Fruit fly (Drosophila melanogaster) whole organism, embryonic: Measurements from ENCODE around the gene Ppm1.

ENCODE experiments used
- Adf1 ChIP-seq: fragments of 200-800 bp; sonication (Bioruptor generic); IDR thresholded peaks from 2 replicates; pipeline ENCODE4 v1.3.6; 2022; ENCODE audit warnings: missing biosample characterization, missing genetic modification characterization
- Antp ChIP-seq: fragments of 200-800 bp; sonication (Bioruptor generic); optimal IDR thresholded peaks from 3 replicates; lab custom pipeline; 2016; ENCODE audit warnings: missing biosample characterization, missing genetic modification characterization
- CG10209 ChIP-seq: fragments of 200-800 bp; sonication (Bioruptor generic); optimal IDR thresholded peaks from 3 replicates; lab custom pipeline; 2017; ENCODE audit warnings: missing biosample characterization, mild to moderate bottlenecking, missing genetic modification characterization, missing genetic modification reagents
- CG10274 ChIP-seq: fragments of 200-800 bp; sonication (Bioruptor generic); optimal IDR thresholded peaks from 3 replicates; lab custom pipeline; 2017; ENCODE audit warnings: missing biosample characterization, mild to moderate bottlenecking, missing genetic modification characterization
- CG10366 ChIP-seq: fragments of 200-800 bp; sonication (Bioruptor generic); IDR thresholded peaks from 2 replicates; pipeline ENCODE4 v1.3.6; 2022; ENCODE audit warnings: missing biosample characterization, missing genetic modification characterization
- CG11093 ChIP-seq: fragments of 200-800 bp; sonication (Bioruptor generic); IDR thresholded peaks from 3 replicates; pipeline ENCODE4 v1.3.6; 2022; ENCODE audit warnings: missing biosample characterization, missing genetic modification characterization
- CG11398 ChIP-seq: fragments of 200-800 bp; sonication (Bioruptor generic); optimal IDR thresholded peaks from 2 replicates; lab custom pipeline; 2016; ENCODE audit warnings: missing biosample characterization, missing genetic modification characterization
- CG12659 ChIP-seq: fragments of 200-800 bp; sonication (Bioruptor generic); optimal IDR thresholded peaks from 3 replicates; lab custom pipeline; 2017; ENCODE audit warnings: mild to moderate bottlenecking, missing biosample characterization, missing genetic modification reagents, missing genetic modification characterization
- CG14860 ChIP-seq: fragments of 200-800 bp; sonication (Bioruptor generic); IDR thresholded peaks from 3 replicates; pipeline ENCODE4 v1.3.6; 2022; ENCODE audit warnings: missing biosample characterization, missing genetic modification characterization; ENCODE audit not compliant: partially characterized antibody
- CG15011 ChIP-seq: fragments of 200-800 bp; sonication (Bioruptor generic); optimal IDR thresholded peaks from 3 replicates; lab custom pipeline; 2018; ENCODE audit warnings: missing biosample characterization, mild to moderate bottlenecking, missing genetic modification characterization
- CG17385 ChIP-seq: fragments of 200-800 bp; sonication (Bioruptor generic); optimal IDR thresholded peaks from 3 replicates; lab custom pipeline; 2018; ENCODE audit warnings: missing biosample characterization, mild to moderate bottlenecking, missing genetic modification characterization
- CG17568 ChIP-seq: fragments of 200-800 bp; sonication (Bioruptor generic); optimal IDR thresholded peaks from 2 replicates; lab custom pipeline; 2018; ENCODE audit warnings: missing biosample characterization, mild to moderate bottlenecking, missing genetic modification characterization, moderate library complexity
- CG18619 ChIP-seq: fragments of 200-800 bp; sonication (Bioruptor generic); optimal IDR thresholded peaks from 3 replicates; lab custom pipeline; 2017; ENCODE audit warnings: missing biosample characterization, mild to moderate bottlenecking, missing genetic modification characterization
- CG30431 ChIP-seq: fragments of 200-800 bp; sonication (Bioruptor generic); optimal IDR thresholded peaks from 2 replicates; lab custom pipeline; 2017; ENCODE audit warnings: missing biosample characterization, missing genetic modification characterization
- CG3163 ChIP-seq: fragments of 200-800 bp; sonication (Bioruptor generic); optimal IDR thresholded peaks from 3 replicates; lab custom pipeline; 2016; ENCODE audit warnings: missing biosample characterization, missing genetic modification characterization
- CG3995 ChIP-seq: fragments of 200-800 bp; sonication (Bioruptor generic); optimal IDR thresholded peaks from 3 replicates; lab custom pipeline; 2016; ENCODE audit warnings: missing biosample characterization, missing genetic modification characterization
- CG42726 ChIP-seq: fragments of 200-800 bp; sonication (Bioruptor generic); IDR thresholded peaks from 2 replicates; pipeline ENCODE4 v1.3.6; 2022; ENCODE audit warnings: missing biosample characterization, missing genetic modification characterization; ENCODE audit not compliant: partially characterized antibody
- CG4282 ChIP-seq: fragments of 200-800 bp; sonication (Bioruptor generic); optimal IDR thresholded peaks from 2 replicates; lab custom pipeline; 2016; ENCODE audit warnings: missing biosample characterization, missing genetic modification characterization
- CG4820 ChIP-seq: fragments of 200-800 bp; sonication (Bioruptor generic); optimal IDR thresholded peaks from 3 replicates; lab custom pipeline; 2016; ENCODE audit warnings: missing biosample characterization, missing genetic modification characterization
- CG5245 ChIP-seq: fragments of 200-800 bp; sonication (Bioruptor generic); optimal IDR thresholded peaks from 3 replicates; lab custom pipeline; 2016; ENCODE audit warnings: missing biosample characterization, missing genetic modification characterization
- CG7357 ChIP-seq: fragments of 200-800 bp; sonication (Bioruptor generic); IDR thresholded peaks from 3 replicates; pipeline ENCODE4 v1.3.6; 2022; ENCODE audit warnings: missing biosample characterization, missing genetic modification characterization
- CG7839 ChIP-seq: fragments of 200-800 bp; sonication (Bioruptor generic); optimal IDR thresholded peaks from 3 replicates; lab custom pipeline; 2018; ENCODE audit warnings: missing biosample characterization, mild to moderate bottlenecking, missing genetic modification characterization, moderate library complexity
- CG7963 ChIP-seq: fragments of 200-800 bp; sonication (Bioruptor generic); IDR thresholded peaks from 3 replicates; pipeline ENCODE4 v1.3.6; 2022; ENCODE audit warnings: missing biosample characterization, missing genetic modification characterization; ENCODE audit not compliant: partially characterized antibody
- CG8944 ChIP-seq: fragments of 200-800 bp; sonication (Bioruptor generic); optimal IDR thresholded peaks from 3 replicates; lab custom pipeline; 2016; ENCODE audit warnings: missing biosample characterization, missing genetic modification characterization
- CG9609 ChIP-seq: fragments of 200-800 bp; sonication (Bioruptor generic); optimal IDR thresholded peaks from 3 replicates; lab custom pipeline; 2016; ENCODE audit warnings: missing biosample characterization, missing genetic modification characterization
- CG9932 ChIP-seq: fragments of 200-800 bp; sonication (Bioruptor generic); IDR thresholded peaks from 2 replicates; pipeline ENCODE4 v1.3.6; 2022; ENCODE audit warnings: missing biosample characterization, missing genetic modification characterization
- Deaf1 ChIP-seq: fragments of 200-800 bp; optimal IDR thresholded peaks from 3 replicates; lab custom pipeline; 2019; ENCODE audit warnings: missing biosample characterization, mild to moderate bottlenecking, missing genetic modification characterization, moderate library complexity
- Ets65A ChIP-seq: fragments of 200-800 bp; sonication (Bioruptor generic); peaks from one replicate; lab custom pipeline; 2016; ENCODE audit warnings: missing biosample characterization, missing genetic modification characterization
- Gug ChIP-seq: fragments of 200-800 bp; sonication (Bioruptor generic); IDR thresholded peaks from 4 replicates; pipeline ENCODE4 v1.3.6; 2022; ENCODE audit warnings: missing biosample characterization, missing genetic modification characterization
- Hr39 ChIP-seq: fragments of >200 bp; optimal IDR thresholded peaks from 2 replicates; lab custom pipeline; 2017
- MTF-1 ChIP-seq: fragments of 200-800 bp; sonication (Bioruptor generic); optimal IDR thresholded peaks from 2 replicates; lab custom pipeline; 2018; ENCODE audit warnings: missing biosample characterization, mild to moderate bottlenecking, missing genetic modification characterization, borderline replicate concordance
- Meics ChIP-seq: fragments of 200-800 bp; sonication (Bioruptor generic); optimal IDR thresholded peaks from 2 replicates; lab custom pipeline; 2017; ENCODE audit warnings: missing biosample characterization, mild to moderate bottlenecking, missing genetic modification characterization
- NC2α ChIP-seq: fragments of 200-800 bp; sonication (Bioruptor generic); optimal IDR thresholded peaks from 2 replicates; lab custom pipeline; 2016; ENCODE audit warnings: missing biosample characterization, missing genetic modification characterization
- NK7.1 ChIP-seq: fragments of 200-800 bp; sonication (Bioruptor generic); optimal IDR thresholded peaks from 3 replicates; lab custom pipeline; 2016; ENCODE audit warnings: missing biosample characterization, missing genetic modification characterization
- Side ChIP-seq: fragments of 200-800 bp; sonication (Bioruptor generic); optimal IDR thresholded peaks from 2 replicates; lab custom pipeline; 2016; ENCODE audit warnings: missing biosample characterization, missing genetic modification characterization
- Sin3A ChIP-seq: fragments of >200 bp; optimal IDR thresholded peaks from 2 replicates; lab custom pipeline; 2018
- Sry-β ChIP-seq: fragments of 200-800 bp; sonication (Bioruptor generic); optimal IDR thresholded peaks from 2 replicates; lab custom pipeline; 2018; ENCODE audit warnings: missing biosample characterization, mild to moderate bottlenecking, missing genetic modification characterization, moderate library complexity
- Usf ChIP-seq: fragments of 200-800 bp; sonication (Bioruptor generic); optimal IDR thresholded peaks from 2 replicates; lab custom pipeline; 2017; ENCODE audit warnings: missing genotype, missing biosample characterization, missing genetic modification characterization
- Xbp1 ChIP-seq: fragments of 200-800 bp; sonication (Bioruptor generic); optimal IDR thresholded peaks from 3 replicates; lab custom pipeline; 2016; ENCODE audit warnings: missing biosample characterization, mild to moderate bottlenecking, missing genetic modification characterization
- amos ChIP-seq: fragments of 200-800 bp; sonication (Bioruptor generic); IDR thresholded peaks from 2 replicates; pipeline ENCODE4 v1.3.6; 2022; ENCODE audit warnings: missing biosample characterization, missing genetic modification characterization; ENCODE audit not compliant: partially characterized antibody
- bsh ChIP-seq, 2 experiments: fragments of 200-800 bp; sonication (Bioruptor generic); optimal IDR thresholded peaks; 2 replicates each; lab custom pipeline; 2017 to 2018; ENCODE audit warnings: mild to moderate bottlenecking in 2 of 2, missing biosample characterization in 2 of 2, missing genetic modification characterization in 2 of 2, moderate library complexity in 1 of 2
- chif ChIP-seq, 2 experiments: fragments of 200-800 bp; sonication (Bioruptor generic); optimal IDR thresholded peaks; 3 replicates each; lab custom pipeline; 2016; ENCODE audit warnings: missing biosample characterization in 2 of 2, missing genetic modification characterization in 2 of 2
- chm ChIP-seq: fragments of 200-800 bp; sonication (Bioruptor generic); IDR thresholded peaks from 2 replicates; pipeline ENCODE4 v1.3.6; 2022; ENCODE audit warnings: missing biosample characterization, missing genetic modification characterization
- dm ChIP-seq: fragments of 200-800 bp; sonication (Bioruptor generic); optimal IDR thresholded peaks from 3 replicates; lab custom pipeline; 2016; ENCODE audit warnings: missing biosample characterization, missing genetic modification characterization
- en ChIP-seq: fragments of 200-800 bp; sonication (Bioruptor generic); optimal IDR thresholded peaks from 2 replicates; lab custom pipeline; 2016; ENCODE audit warnings: missing biosample characterization, missing genetic modification characterization
- esg ChIP-seq: fragments of 200-800 bp; sonication (Bioruptor generic); conservative IDR thresholded peaks from 2 replicates; pipeline ENCODE4 v1.3.6; 2022; ENCODE audit warnings: missing biosample characterization, missing genetic modification characterization
- hth ChIP-seq: fragments of >200 bp; optimal IDR thresholded peaks from 2 replicates; lab custom pipeline; 2017; ENCODE audit warnings: inconsistent platforms
- jigr1 ChIP-seq: fragments of 200-800 bp; sonication (Bioruptor generic); IDR thresholded peaks from 3 replicates; pipeline ENCODE4 v1.3.6; 2022; ENCODE audit warnings: missing biosample characterization, missing genetic modification characterization
- mam ChIP-seq: fragments of 200-800 bp; sonication (Bioruptor generic); optimal IDR thresholded peaks from 3 replicates; lab custom pipeline; 2016; ENCODE audit warnings: missing biosample characterization, missing genetic modification characterization
- mirr ChIP-seq: fragments of 200-800 bp; sonication (Bioruptor generic); optimal IDR thresholded peaks from 3 replicates; lab custom pipeline; 2018; ENCODE audit warnings: missing biosample characterization, mild to moderate bottlenecking, missing genetic modification characterization
- scrt ChIP-seq: fragments of 200-800 bp; sonication (Bioruptor generic); optimal IDR thresholded peaks from 2 replicates; lab custom pipeline; 2018; ENCODE audit warnings: missing biosample characterization, mild to moderate bottlenecking, missing genetic modification characterization, moderate library complexity

Ppm1 gene

DNA sequence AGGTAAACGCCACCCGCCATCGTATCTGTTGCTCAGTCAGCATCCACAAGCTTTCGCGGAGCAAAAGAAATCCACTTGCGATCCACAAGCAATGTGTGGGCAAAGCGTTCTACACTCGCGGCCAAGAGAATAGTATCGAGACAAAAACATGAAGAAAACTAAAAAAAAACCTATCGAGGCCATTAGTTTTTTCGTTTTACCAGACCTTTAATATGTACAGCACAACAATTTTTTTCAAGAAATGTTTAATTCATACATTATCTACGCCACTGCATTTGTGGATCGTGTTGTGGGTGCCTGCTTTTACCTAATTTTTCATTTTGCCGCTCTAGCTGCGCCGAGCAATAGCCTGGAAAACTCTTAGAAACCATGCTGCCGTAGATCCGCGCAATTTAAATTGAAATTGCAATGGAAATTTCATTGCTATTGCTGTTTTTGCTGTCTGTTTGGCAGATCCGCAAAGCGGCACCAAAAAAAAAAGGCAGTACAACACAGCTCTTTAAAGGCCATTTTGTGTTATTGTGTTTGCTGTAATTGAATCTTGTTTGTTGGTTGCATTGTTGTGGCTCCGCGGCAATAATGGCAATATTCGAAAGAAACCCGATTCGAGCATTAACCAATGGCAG is 18.0 kb upstream of the Ppm1 start (continued):
- no peak for TF ChIP-seq Sin3A
- TF ChIP-seq CG17385: peak; percentile 55
- TF ChIP-seq CG7357 (GFP tag; lab: Robert Waterston, UW): 0 out of 3 replicates have a peak, but pooled peaks have one; percentile 43
- TF ChIP-seq Xbp1 (GFP tag; lab: Kevin White, UChicago): peak; percentile 63
- TF ChIP-seq CG4820: peak; percentile 31
- no peak for TF ChIP-seq CG7963
- TF ChIP-seq Ets65A: peak; percentile 93
- no peak for TF ChIP-seq jigr1
- TF ChIP-seq CG9932: peak; percentile 19; the same call in 1 of the 2 replicates
- TF ChIP-seq Hr39 (lab: Kevin White, UChicago): no peak
- no peak for TF ChIP-seq CG8944 (GFP tag; lab: Kevin White, UChicago)
- TF ChIP-seq Sry-β: no peak
- no peak for TF ChIP-seq CG3995 (GFP tag; lab: Kevin White, UChicago)
- no peak for TF ChIP-seq MTF-1 (GFP tag; lab: Kevin White, UChicago)
- no peak for TF ChIP-seq CG11398 (GFP tag; lab: Kevin White, UChicago)
- TF ChIP-seq CG3163: no peak
- peak; percentile 63 for TF ChIP-seq CG17568 (GFP tag; lab: Kevin White, UChicago)
- TF ChIP-seq CG42726: no peak
- TF ChIP-seq Antp (GFP tag; lab: Kevin White, UChicago): peak; percentile 57
- no peak for TF ChIP-seq hth (lab: Kevin White, UChicago)
- no peak for TF ChIP-seq Usf (GFP tag; lab: Kevin White, UChicago)
- TF ChIP-seq CG15011 (GFP tag; lab: Kevin White, UChicago): no peak
- TF ChIP-seq en: peak; percentile 36
- peak; percentile 24 for TF ChIP-seq CG9609 (GFP tag; lab: Kevin White, UChicago)
- 0 out of 3 replicates have a peak, but pooled peaks have one; percentile 29 for TF ChIP-seq CG11093 (GFP tag; lab: Robert Waterston, UW)
- TF ChIP-seq CG12659: peak; percentile 36
- no peak for TF ChIP-seq mirr (GFP tag; lab: Kevin White, UChicago)
- TF ChIP-seq chm (GFP tag; lab: Robert Waterston, UW): peak; percentile 62; the same call in 1 of the 2 replicates
- peak in 1 of 2 experiments; percentile 78 for TF ChIP-seq bsh (GFP tag; optimal IDR thresholded peaks at IDR 0.05; lab: Kevin White, UChicago)
- no peak for TF ChIP-seq amos (GFP tag; lab: Robert Waterston, UW)
- TF ChIP-seq Side (GFP tag; lab: Kevin White, UChicago): peak; percentile 64
- TF ChIP-seq CG5245 (GFP tag; lab: Kevin White, UChicago): peak; percentile 39
- peak; percentile 67 for TF ChIP-seq CG7839 (tag; lab: Kevin White, UChicago)
- TF ChIP-seq mam (GFP tag; lab: Kevin White, UChicago): peak; percentile 24
- TF ChIP-seq Deaf1: no peak
- peak; percentile 28 for TF ChIP-seq CG18619 (GFP tag; lab: Kevin White, UChicago)
- TF ChIP-seq Adf1 (GFP tag; lab: Robert Waterston, UW): no peak
- peak; percentile 63 for TF ChIP-seq Meics (GFP tag; lab: Kevin White, UChicago)
- TF ChIP-seq CG10274 (GFP tag; lab: Kevin White, UChicago): no peak
- peak; percentile 42; the same call in 1 of the 2 replicates for TF ChIP-seq CG10366 (GFP tag; lab: Robert Waterston, UW)
- no peak for TF ChIP-seq CG4282 (GFP tag; lab: Kevin White, UChicago)
- TF ChIP-seq CG10209 (GFP tag; lab: Kevin White, UChicago): peak; percentile 25
- TF ChIP-seq Gug (GFP tag; lab: Robert Waterston, UW): peak; percentile 6; the same call in 1 of the 4 replicates
- peak; percentile 51 for TF ChIP-seq esg (GFP tag; lab: Robert Waterston, UW)
- no peak for TF ChIP-seq NC2α
- TF ChIP-seq chif (GFP tag; optimal IDR thresholded peaks at IDR 0.05; lab: Kevin White, UChicago): peak; percentile 49 to 59
- TF ChIP-seq scrt (GFP tag; lab: Kevin White, UChicago): peak; percentile 21
- no peak for TF ChIP-seq CG14860
- peak; percentile 21 for TF ChIP-seq CG30431 (GFP tag; lab: Kevin White, UChicago)
- peak; percentile 0 for TF ChIP-seq dm
- peak; percentile 50 for TF ChIP-seq NK7.1
